Worm (Caenorhabditis elegans): ENCODE results near the gene bath-24.

- TF ChIP-seq ztf-18 (tag; optimal IDR thresholded peaks at IDR 0.05), result no peak
- no peak for TF ChIP-seq dpl-1 (GFP tag; optimal IDR thresholded peaks at IDR 0.05)
- no peak for TF ChIP-seq egl-44 (GFP tag; IDR thresholded peaks at IDR 0.05)
- no peak for TF ChIP-seq lsy-27 (tag; optimal IDR thresholded peaks at IDR 0.05; ENCODE audit: borderline replicate concordance, insufficient read depth)
- TF ChIP-seq madf-3 (GFP tag; IDR thresholded peaks at IDR 0.05), result no peak
- no peak for TF ChIP-seq efl-1 (GFP tag; optimal IDR thresholded peaks at IDR 0.05)
- TF ChIP-seq attf-5 (GFP tag; optimal IDR thresholded peaks at IDR 0.05), result no peak
- no peak for TF ChIP-seq mel-28 (tag; optimal IDR thresholded peaks at IDR 0.05; ENCODE audit: borderline replicate concordance)
- no peak for TF ChIP-seq F55B11.4 (tag; optimal IDR thresholded peaks at IDR 0.05; ENCODE audit: borderline replicate concordance, insufficient read depth)
- no peak for TF ChIP-seq ama-1 (optimal IDR thresholded peaks at IDR 0.05)
- no peak for TF ChIP-seq ama-1 (GFP tag; optimal IDR thresholded peaks at IDR 0.05)
- TF ChIP-seq T26A5.8 (tag; optimal IDR thresholded peaks at IDR 0.05), result no peak
- TF ChIP-seq unc-130 (GFP tag; optimal IDR thresholded peaks at IDR 0.05), result no peak
- no peak for TF ChIP-seq tbx-9 (tag; optimal IDR thresholded peaks at IDR 0.05; ENCODE audit: borderline replicate concordance)
- TF ChIP-seq snpc-4 (GFP tag; optimal IDR thresholded peaks at IDR 0.05), result no peak
- no peak for TF ChIP-seq snpc-4 (tag; optimal IDR thresholded peaks at IDR 0.05)
These were observed 35.0 kb upstream of the bath-24 start, which contains the start of gene F07E5.9 for ce11 chrII:2080425-2080824.

Measured in whole organism, young adult.